Worm (Caenorhabditis elegans): Measurements from ENCODE around the gene col-183.

ce11 chrX:13463793-13464192, 3.8 kb downstream of the col-183 start, which contains the start of gene F02D10.2:
- TF ChIP-seq ztf-11 (tag; optimal IDR thresholded peaks at IDR 0.05): no peak
- TF ChIP-seq elt-3 (tag; optimal IDR thresholded peaks at IDR 0.05): no peak
- TF ChIP-seq lsy-2 (tag; optimal IDR thresholded peaks at IDR 0.05): no peak
- no peak for TF ChIP-seq unc-39 (tag; optimal IDR thresholded peaks at IDR 0.05)
- no peak for TF ChIP-seq mls-2 (tag; optimal IDR thresholded peaks at IDR 0.05)
- TF ChIP-seq unc-62 (GFP tag; optimal IDR thresholded peaks at IDR 0.05): no peak
- no peak for TF ChIP-seq snpc-4 (tag; optimal IDR thresholded peaks at IDR 0.05)
- no peak for TF ChIP-seq lin-32 (GFP tag; optimal IDR thresholded peaks at IDR 0.05)
- TF ChIP-seq hlh-1 (tag; optimal IDR thresholded peaks at IDR 0.05): no peak
- TF ChIP-seq ham-2 (GFP tag; optimal IDR thresholded peaks at IDR 0.05): no peak
